Worm (Caenorhabditis elegans): ENCODE results near the gene pat-3.

The pat-3 gene

ce11 chrIII:3893992-3894391, 20.0 kb downstream of the pat-3 start:
- TF ChIP-seq dao-5 (tag; optimal IDR thresholded peaks at IDR 0.05): no peak
- no peak for TF ChIP-seq him-1 (tag; optimal IDR thresholded peaks at IDR 0.05)
- TF ChIP-seq W03F9.2 (tag; optimal IDR thresholded peaks at IDR 0.05): no peak

- TF ChIP-seq W03F9.2 (tag; optimal IDR thresholded peaks at IDR 0.05) (no peak), him-1 (tag; optimal IDR thresholded peaks at IDR 0.05) (no peak), dao-5 (tag; optimal IDR thresholded peaks at IDR 0.05) (no peak)
These were observed 24.1 kb downstream of the pat-3 start for ce11 chrIII:3889896-3890295.

ce11 chrIII:3887586-3887985, 26.4 kb downstream of the pat-3 start:
- no peak for TF ChIP-seq him-1 (tag; optimal IDR thresholded peaks at IDR 0.05)
- no peak for TF ChIP-seq W03F9.2 (tag; optimal IDR thresholded peaks at IDR 0.05)
- TF ChIP-seq dao-5 (tag; optimal IDR thresholded peaks at IDR 0.05): no peak

ce11 chrIII:3883146-3883545, 30.8 kb downstream of the pat-3 start:
- no peak for TF ChIP-seq him-1 (tag; optimal IDR thresholded peaks at IDR 0.05)
- no peak for TF ChIP-seq dao-5 (tag; optimal IDR thresholded peaks at IDR 0.05)
- no peak for TF ChIP-seq W03F9.2 (tag; optimal IDR thresholded peaks at IDR 0.05)

ce11 chrIII:3878986-3879756, 34.8 kb downstream of the pat-3 start:
- TF ChIP-seq W03F9.2 (tag; optimal IDR thresholded peaks at IDR 0.05) (no peak), dao-5 (tag; optimal IDR thresholded peaks at IDR 0.05) (no peak), him-1 (tag; optimal IDR thresholded peaks at IDR 0.05) (no peak)

- TF ChIP-seq W03F9.2 (tag; optimal IDR thresholded peaks at IDR 0.05) (no peak), dao-5 (tag; optimal IDR thresholded peaks at IDR 0.05) (no peak), him-1 (tag; optimal IDR thresholded peaks at IDR 0.05) (no peak)
These were observed 37.6 kb downstream of the pat-3 start for ce11 chrIII:3876197-3876897.

ce11 chrIII:3875608-3876007, 38.3 kb downstream of the pat-3 start:
- TF ChIP-seq him-1 (tag; optimal IDR thresholded peaks at IDR 0.05) (no peak), W03F9.2 (tag; optimal IDR thresholded peaks at IDR 0.05) (no peak), dao-5 (tag; optimal IDR thresholded peaks at IDR 0.05) (no peak)

- no peak for TF ChIP-seq him-1 (tag; optimal IDR thresholded peaks at IDR 0.05)
- TF ChIP-seq W03F9.2 (tag; optimal IDR thresholded peaks at IDR 0.05): no peak
- TF ChIP-seq dao-5 (tag; optimal IDR thresholded peaks at IDR 0.05): no peak
These were observed 39.1 kb downstream of the pat-3 start for ce11 chrIII:3874895-3875294.

- TF ChIP-seq dao-5 (tag; optimal IDR thresholded peaks at IDR 0.05) (no peak), W03F9.2 (tag; optimal IDR thresholded peaks at IDR 0.05) (no peak), him-1 (tag; optimal IDR thresholded peaks at IDR 0.05) (no peak)
These were observed 39.5 kb downstream of the pat-3 start for ce11 chrIII:3874492-3874891.

- no peak for TF ChIP-seq him-1 (tag; optimal IDR thresholded peaks at IDR 0.05)
- TF ChIP-seq dao-5 (tag; optimal IDR thresholded peaks at IDR 0.05): no peak
- TF ChIP-seq W03F9.2 (tag; optimal IDR thresholded peaks at IDR 0.05): no peak
These were observed 40.5 kb downstream of the pat-3 start for ce11 chrIII:3873424-3873823.

ce11 chrIII:3872978-3873377, 41.0 kb downstream of the pat-3 start:
- TF ChIP-seq him-1 (tag; optimal IDR thresholded peaks at IDR 0.05): no peak
- TF ChIP-seq dao-5 (tag; optimal IDR thresholded peaks at IDR 0.05): no peak
- no peak for TF ChIP-seq W03F9.2 (tag; optimal IDR thresholded peaks at IDR 0.05)

ce11 chrIII:3871763-3872486, 42.0 kb downstream of the pat-3 start:
- TF ChIP-seq dao-5 (tag; optimal IDR thresholded peaks at IDR 0.05) (no peak), W03F9.2 (tag; optimal IDR thresholded peaks at IDR 0.05) (no peak), him-1 (tag; optimal IDR thresholded peaks at IDR 0.05) (no peak)

ce11 chrIII:3869292-3869781, 44.6 kb downstream of the pat-3 start:
- TF ChIP-seq W03F9.2 (tag; optimal IDR thresholded peaks at IDR 0.05) (peak; percentile 66), dao-5 (tag; optimal IDR thresholded peaks at IDR 0.05) (peak; percentile 49), him-1 (tag; optimal IDR thresholded peaks at IDR 0.05) (no peak)
